Worm (Caenorhabditis elegans): Measurements from ENCODE around the gene npr-16.

The npr-16 gene

ce11 chrX:3506556-3506955 is 12.0 kb upstream of the npr-16 start:
- no peak for TF ChIP-seq Y48G9A.11 (GFP tag; IDR thresholded peaks at IDR 0.05)
- peak; percentile 9 for TF ChIP-seq dve-1 (tag; optimal IDR thresholded peaks at IDR 0.05; ENCODE audit: insufficient read depth)
- no peak for TF ChIP-seq nhr-237 (tag; optimal IDR thresholded peaks at IDR 0.05)
- no peak for TF ChIP-seq Y5F2A.4 (GFP tag; optimal IDR thresholded peaks at IDR 0.05)
- no peak for TF ChIP-seq T20F7.1 (GFP tag; optimal IDR thresholded peaks at IDR 0.05)
- TF ChIP-seq ceh-62 (tag; optimal IDR thresholded peaks at IDR 0.05) = no peak
- TF ChIP-seq T26A8.4 (GFP tag; IDR thresholded peaks at IDR 0.05) = no peak
- no peak for TF ChIP-seq tra-1 (GFP tag; IDR thresholded peaks at IDR 0.05)
- TF ChIP-seq dmd-9 (GFP tag; IDR thresholded peaks at IDR 0.05) = no peak
- TF ChIP-seq hif-1 (tag; optimal IDR thresholded peaks at IDR 0.05) = no peak
- no peak for TF ChIP-seq mes-2 (tag; optimal IDR thresholded peaks at IDR 0.05; ENCODE audit: poor library complexity, severe bottlenecking)
- no peak for TF ChIP-seq unc-130 (GFP tag; optimal IDR thresholded peaks at IDR 0.05)
- TF ChIP-seq dmd-6 (GFP tag; IDR thresholded peaks at IDR 0.05) = 0 out of 2 replicates have a peak, but pooled peaks have one; percentile 10
- TF ChIP-seq nhr-25 (tag; optimal IDR thresholded peaks at IDR 0.05; ENCODE audit: borderline replicate concordance, insufficient read depth) = no peak
- TF ChIP-seq pha-4 (GFP tag; IDR thresholded peaks at IDR 0.05) = no peak
- no peak for TF ChIP-seq pha-4 (tag; optimal IDR thresholded peaks at IDR 0.05)
- TF ChIP-seq lim-7 (GFP tag; IDR thresholded peaks at IDR 0.05) = no peak
- no peak for TF ChIP-seq nhr-77 (tag; optimal IDR thresholded peaks at IDR 0.05)
- TF ChIP-seq nhr-76 (tag; optimal IDR thresholded peaks at IDR 0.05) = no peak
- no peak for TF ChIP-seq zip-11 (GFP tag; IDR thresholded peaks at IDR 0.05)
- no peak for TF ChIP-seq duxl-1 (tag; optimal IDR thresholded peaks at IDR 0.05; ENCODE audit: poor library complexity)
- TF ChIP-seq F37D6.2 (tag; optimal IDR thresholded peaks at IDR 0.05) = no peak
- no peak for TF ChIP-seq arid-1 (GFP tag; conservative IDR thresholded peaks at IDR 0.05)
- TF ChIP-seq nhr-6 (tag; optimal IDR thresholded peaks at IDR 0.05) = no peak
- peak; percentile 16 for TF ChIP-seq hlh-30 (tag; optimal IDR thresholded peaks at IDR 0.05; ENCODE audit: insufficient read depth)
- TF ChIP-seq F49E8.2 (tag; optimal IDR thresholded peaks at IDR 0.05; ENCODE audit: borderline replicate concordance) = no peak
- no peak for TF ChIP-seq snpc-4 (tag; optimal IDR thresholded peaks at IDR 0.05)
- TF ChIP-seq lin-13 (GFP tag; optimal IDR thresholded peaks at IDR 0.05) = no peak
- TF ChIP-seq zfp-2 (tag; optimal IDR thresholded peaks at IDR 0.05) = no peak
- no peak for TF ChIP-seq aly-2 (tag; optimal IDR thresholded peaks at IDR 0.05)
- no peak for TF ChIP-seq tag-97 (GFP tag; IDR thresholded peaks at IDR 0.05)
- no peak for TF ChIP-seq rbr-2 (tag; optimal IDR thresholded peaks at IDR 0.05)
- no peak for TF ChIP-seq snpc-1.2 (GFP tag; IDR thresholded peaks at IDR 0.05)
- TF ChIP-seq zip-2 (tag; optimal IDR thresholded peaks at IDR 0.05) = no peak
- TF ChIP-seq ama-1 (optimal IDR thresholded peaks at IDR 0.05) = no peak
- no peak for TF ChIP-seq mxl-2 (GFP tag; conservative IDR thresholded peaks at IDR 0.05)
- TF ChIP-seq dmd-8 (GFP tag; IDR thresholded peaks at IDR 0.05) = no peak
- no peak for TF ChIP-seq zag-1 (tag; optimal IDR thresholded peaks at IDR 0.05)
- TF ChIP-seq ZK337.2 (GFP tag; IDR thresholded peaks at IDR 0.05) = no peak
- TF ChIP-seq unc-62 (GFP tag; optimal IDR thresholded peaks at IDR 0.05 in 1 of 2) = peak in 1 of 2 experiments; percentile 74
- TF ChIP-seq unc-62 (tag; optimal IDR thresholded peaks at IDR 0.05) = no peak
- TF ChIP-seq nhr-28 (tag; optimal IDR thresholded peaks at IDR 0.05) = peak; percentile 49
- no peak for TF ChIP-seq cey-2 (tag; optimal IDR thresholded peaks at IDR 0.05; ENCODE audit: borderline replicate concordance, insufficient read depth)
- no peak for TF ChIP-seq madf-5 (GFP tag; IDR thresholded peaks at IDR 0.05)
- no peak for TF ChIP-seq F44E2.7 (GFP tag; IDR thresholded peaks at IDR 0.05)
- TF ChIP-seq ceh-32 (tag; optimal IDR thresholded peaks at IDR 0.05; ENCODE audit: poor library complexity) = no peak
- peak; percentile 89 for TF ChIP-seq pqm-1 (tag; optimal IDR thresholded peaks at IDR 0.05)
- no peak for TF ChIP-seq egl-27 (tag; optimal IDR thresholded peaks at IDR 0.05)
- TF ChIP-seq php-3 (GFP tag; IDR thresholded peaks at IDR 0.05) = no peak
- no peak for TF ChIP-seq lin-15B (tag; optimal IDR thresholded peaks at IDR 0.05)
- TF ChIP-seq spr-1 (tag; optimal IDR thresholded peaks at IDR 0.05) = no peak
- no peak for TF ChIP-seq set-16 (GFP tag; IDR thresholded peaks at IDR 0.05)

Measured in whole organism, L4 larva.